Fruit fly (Drosophila melanogaster): Measurements from ENCODE around the gene CG31861.

- TF ChIP-seq pan (optimal IDR thresholded peaks at IDR 0.05) (no peak), psq (optimal IDR thresholded peaks at IDR 0.05) (no peak)
These were observed at the start of gene CG31861 for dm6 chr2L:12161467-12161866.

Data from whole organism.